Worm (Caenorhabditis elegans) whole organism, L4 larva: ENCODE measurements around the gene tag-314.
A peak's percentile ranks its signal among the peaks of the same experiment; 100 is the strongest.

Source experiments
- R02D3.7 ChIP-seq: fragments of 150-350 bp; sonication (generic microtip); optimal IDR thresholded peaks from 3 replicates; lab custom pipeline; 2014; ENCODE audit warnings: missing biosample characterization, missing genetic modification characterization
- Y75B8A.6 ChIP-seq: fragments of 200-800 bp; sonication (Bioruptor generic); IDR thresholded peaks from 2 replicates; pipeline ENCODE4 v1.3.6; 2022; ENCODE audit warnings: missing genetic modification reagents, missing genetic modification characterization, missing compliant biosample characterization
- aha-1 ChIP-seq: fragments of 150-350 bp; peaks from one replicate; lab custom pipeline; 2014; ENCODE audit warnings: missing biosample characterization, missing genetic modification characterization
- aly-2 ChIP-seq: sonication (generic microtip); optimal IDR thresholded peaks from 2 replicates; lab custom pipeline; 2018; ENCODE audit warnings: missing biosample characterization, missing genetic modification characterization
- ceh-28 ChIP-seq: fragments of 150-350 bp; optimal IDR thresholded peaks from 2 replicates; lab custom pipeline; 2014; ENCODE audit warnings: missing biosample characterization, missing genetic modification reagents, missing genetic modification characterization
- cey-2 ChIP-seq: sonication (generic microtip); optimal IDR thresholded peaks from 3 replicates; lab custom pipeline; 2017; ENCODE audit warnings: missing genetic modification characterization, mild to moderate bottlenecking, missing compliant biosample characterization, antibody characterized with exemption, borderline replicate concordance; ENCODE audit not compliant: insufficient read depth
- daf-16 ChIP-seq, 3 experiments: sonication (generic microtip); optimal IDR thresholded peaks; 2 replicates each; lab custom pipeline; 2016 to 2017; ENCODE audit warnings: missing genetic modification characterization in 3 of 3, missing genetic modification reagents in 3 of 3, mild to moderate bottlenecking in 2 of 3, missing compliant biosample characterization in 2 of 3, missing biosample characterization in 1 of 3, moderate library complexity in 1 of 3
- dmd-6 ChIP-seq: fragments of 200-800 bp; sonication (Bioruptor generic); IDR thresholded peaks from 2 replicates; pipeline ENCODE4 v1.3.6; 2022; ENCODE audit warnings: missing genetic modification reagents, missing genetic modification characterization, missing compliant biosample characterization
- egl-43 ChIP-seq: fragments of 200-800 bp; sonication (Bioruptor generic); IDR thresholded peaks from 2 replicates; pipeline ENCODE4 v1.3.6; 2022; ENCODE audit warnings: missing genetic modification reagents, missing genetic modification characterization, missing compliant biosample characterization
- hif-1 ChIP-seq, 2 experiments: sonication (generic microtip); optimal IDR thresholded peaks; 2 replicates each; lab custom pipeline; 2016 to 2017; ENCODE audit warnings: missing compliant biosample characterization in 2 of 2, missing genetic modification characterization in 2 of 2, missing genetic modification reagents in 2 of 2, missing genotype in 2 of 2, mild to moderate bottlenecking in 1 of 2
- hlh-11 ChIP-seq: fragments of 200-800 bp; sonication (Bioruptor generic); optimal IDR thresholded peaks from 2 replicates; lab custom pipeline; 2018; ENCODE audit warnings: mild to moderate bottlenecking, missing genetic modification characterization, missing compliant biosample characterization
- hlh-30 ChIP-seq: sonication (generic microtip); optimal IDR thresholded peaks from 2 replicates; lab custom pipeline; 2017; ENCODE audit warnings: antibody characterized with exemption, mild to moderate bottlenecking, missing genetic modification characterization, missing compliant biosample characterization; ENCODE audit not compliant: insufficient read depth
- hmg-1.1 ChIP-seq: fragments of 200-800 bp; sonication (Bioruptor generic); IDR thresholded peaks from 2 replicates; pipeline ENCODE4 v1.3.6; 2022; ENCODE audit warnings: missing genetic modification reagents, missing genetic modification characterization, missing compliant biosample characterization
- lin-15B ChIP-seq: fragments of 150-350 bp; sonication (generic microtip); optimal IDR thresholded peaks from 3 replicates; lab custom pipeline; 2014; ENCODE audit warnings: missing biosample characterization, missing genetic modification characterization
- lin-38 ChIP-seq: fragments of 200-800 bp; sonication (Bioruptor generic); IDR thresholded peaks from 2 replicates; pipeline ENCODE4 v1.3.6; 2022; ENCODE audit warnings: missing genetic modification reagents, missing genetic modification characterization, missing compliant biosample characterization
- lsy-2 ChIP-seq, 2 experiments: fragments of 150-350 bp in 1 of 2; sonication (generic microtip) in 1 of 2; optimal IDR thresholded peaks; 2 replicates each; lab custom pipeline; 2014 to 2017; ENCODE audit warnings: missing biosample characterization in 2 of 2, missing genetic modification characterization in 2 of 2
- madf-5 ChIP-seq, 2 experiments: fragments of 200-800 bp; sonication (Bioruptor generic); IDR thresholded peaks; 2 replicates each; pipeline ENCODE4 v1.3.6; 2022; ENCODE audit warnings: missing compliant biosample characterization in 2 of 2, missing genetic modification characterization in 2 of 2
- mdl-1 ChIP-seq, 2 experiments: fragments of 150-350 bp in 1 of 2; sonication (generic microtip) in 1 of 2; optimal IDR thresholded peaks; 2 replicates each; lab custom pipeline; 2014 to 2017; ENCODE audit warnings: missing biosample characterization in 2 of 2, missing genetic modification characterization in 2 of 2
- mes-2 ChIP-seq: sonication (generic microtip); optimal IDR thresholded peaks from 2 replicates; lab custom pipeline; 2016; ENCODE audit warnings: missing genotype, mild to moderate bottlenecking, missing genetic modification characterization, missing compliant biosample characterization; ENCODE audit not compliant: poor library complexity, severe bottlenecking
- mxl-3 ChIP-seq: fragments of 200-800 bp; sonication (Bioruptor generic); optimal IDR thresholded peaks from 2 replicates; lab custom pipeline; 2018; ENCODE audit warnings: mild to moderate bottlenecking, missing genetic modification characterization, missing compliant biosample characterization
- nhr-102 ChIP-seq: sonication (generic microtip); optimal IDR thresholded peaks from 2 replicates; lab custom pipeline; 2016; ENCODE audit warnings: mild to moderate bottlenecking, missing genetic modification characterization, moderate library complexity, missing compliant biosample characterization
- nhr-11 ChIP-seq: fragments of 150-350 bp; optimal IDR thresholded peaks from 2 replicates; lab custom pipeline; 2014; ENCODE audit warnings: missing biosample characterization, missing genetic modification characterization
- nhr-28 ChIP-seq: fragments of 150-350 bp; optimal IDR thresholded peaks from 2 replicates; lab custom pipeline; 2014; ENCODE audit warnings: missing biosample characterization, missing genetic modification characterization
- nhr-48 ChIP-seq: sonication (generic microtip); optimal IDR thresholded peaks from 2 replicates; lab custom pipeline; 2016; ENCODE audit warnings: mild to moderate bottlenecking, missing genetic modification characterization, missing compliant biosample characterization
- nhr-77 ChIP-seq: fragments of 150-350 bp; optimal IDR thresholded peaks from 2 replicates; lab custom pipeline; 2014; ENCODE audit warnings: missing biosample characterization, missing genetic modification characterization
- pha-4 ChIP-seq, 2 experiments: fragments of 150-350 bp in 1 of 2; fragments of 200-800 bp in 1 of 2; sonication (Bioruptor generic) in 1 of 2; IDR thresholded peaks in 1 of 2; optimal IDR thresholded peaks in 1 of 2; 2 replicates each; pipeline versions ENCODE4 v1.3.6 to Lab custom; 2014 to 2022; ENCODE audit warnings: missing genetic modification characterization in 2 of 2, missing genetic modification reagents in 2 of 2, missing biosample characterization in 1 of 2, missing compliant biosample characterization in 1 of 2
- pqm-1 ChIP-seq: sonication (generic microtip); optimal IDR thresholded peaks from 2 replicates; lab custom pipeline; 2017; ENCODE audit warnings: missing biosample characterization, missing genetic modification characterization
- snpc-1.2 ChIP-seq: fragments of 200-800 bp; sonication (Bioruptor generic); IDR thresholded peaks from 2 replicates; pipeline ENCODE4 v1.3.6; 2022; ENCODE audit warnings: missing genetic modification reagents, missing genetic modification characterization, missing compliant biosample characterization
- snpc-4 ChIP-seq: fragments of 150-350 bp; optimal IDR thresholded peaks from 2 replicates; lab custom pipeline; 2014; ENCODE audit warnings: missing biosample characterization, missing genetic modification characterization
- unc-130 ChIP-seq: sonication (generic microtip); optimal IDR thresholded peaks from 2 replicates; lab custom pipeline; 2016; ENCODE audit warnings: missing genetic modification reagents, missing genetic modification characterization, missing compliant biosample characterization
- unc-62 ChIP-seq, 3 experiments: fragments of 150-350 bp in 1 of 3; sonication (generic microtip); optimal IDR thresholded peaks in 2 of 3; peaks in 1 of 3; 1 replicate in 1 of 3; 2 replicates in 2 of 3; lab custom pipeline; 2014 to 2017; ENCODE audit warnings: missing biosample characterization in 3 of 3, missing genetic modification characterization in 3 of 3, missing genetic modification reagents in 3 of 3, missing genotype in 1 of 3
- zag-1 ChIP-seq: fragments of 150-350 bp; optimal IDR thresholded peaks from 2 replicates; lab custom pipeline; 2014; ENCODE audit warnings: missing biosample characterization, missing genetic modification characterization
- ztf-11 ChIP-seq: fragments of 150-350 bp; optimal IDR thresholded peaks from 2 replicates; lab custom pipeline; 2014; ENCODE audit warnings: missing biosample characterization, missing genetic modification characterization

tag-314 gene

ce11 chrV:10441135-10442024 is 12.9 kb upstream of the tag-314 start, which contains the start of gene pap-1:
TSS of gene pap-1 (plus strand) at chrV:10441974.
- TF ChIP-seq hlh-11 (tag; lab: Kevin White, UChicago) (peak; percentile 57), cey-2 (no peak), mxl-3 (GFP tag; lab: Kevin White, UChicago) (peak; percentile 28), hif-1 (tag; optimal IDR thresholded peaks at IDR 0.05; lab: Kevin White, UChicago) (peak in 1 of 2 experiments; percentile 25), hlh-30 (tag; lab: Kevin White, UChicago) (peak; percentile 95), lin-38 (GFP tag; lab: Robert Waterston, UW) (peak; percentile 20; the same call in 1 of the 2 replicates), ceh-28 (tag; lab: Kevin White, UChicago) (peak; percentile 59), lsy-2 (tag; optimal IDR thresholded peaks at IDR 0.05; lab: Kevin White, UChicago) (peak in 1 of 2 experiments; percentile 36), unc-130 (GFP tag; lab: Kevin White, UChicago) (peak; percentile 6), Y75B8A.6 (GFP tag; lab: Robert Waterston, UW) (no peak), aha-1 (tag; lab: Kevin White, UChicago) (peak; percentile 15), nhr-48 (no peak), mes-2 (tag; lab: Kevin White, UChicago) (peak; percentile 75), mdl-1 (tag; optimal IDR thresholded peaks at IDR 0.05; lab: Kevin White, UChicago) (peak in 1 of 2 experiments; percentile 67)

- TF ChIP-seq unc-130 (GFP tag; lab: Kevin White, UChicago), result no peak
- no peak for TF ChIP-seq nhr-102 (tag; lab: Kevin White, UChicago)
- no peak for TF ChIP-seq snpc-4 (tag; lab: Kevin White, UChicago)
Measured at ce11 chrV:10440723-10441122, 12.2 kb upstream of the tag-314 start, which contains the start of gene snf-10. TSS of gene snf-10 (minus strand) at chrV:10440823.

- TF ChIP-seq hmg-1.1 (GFP tag; lab: Robert Waterston, UW) (no peak), R02D3.7 (tag; lab: Kevin White, UChicago) (no peak), snpc-1.2 (no peak), ztf-11 (no peak)
- TF ChIP-seq, all 104 proteins: peak for 0
Measured at ce11 chrV:10436612-10437011, 8.1 kb upstream of the tag-314 start, which contains the start of gene set-22. TSS of gene set-22 (plus strand) at chrV:10436912.

- TF ChIP-seq nhr-28 (tag; lab: Kevin White, UChicago) (peak; percentile 36), lin-15B (no peak), aly-2 (tag; lab: Kevin White, UChicago) (no peak), dmd-6 (GFP tag; lab: Robert Waterston, UW) (peak; percentile 54), pha-4 (GFP tag; IDR thresholded peaks at IDR 0.05; lab: Robert Waterston, UW) (no peak), pha-4 (tag; optimal IDR thresholded peaks at IDR 0.05; lab: Kevin White, UChicago) (no peak), egl-43 (no peak), pqm-1 (tag; lab: Kevin White, UChicago) (peak; percentile 44), nhr-77 (tag; lab: Kevin White, UChicago) (no peak), zag-1 (tag; lab: Kevin White, UChicago) (no peak), daf-16 (GFP tag; optimal IDR thresholded peaks at IDR 0.05; lab: Kevin White, UChicago) (no peak), daf-16 (tag; optimal IDR thresholded peaks at IDR 0.05; lab: Kevin White, UChicago) (peak; percentile 14), madf-5 (GFP tag; IDR thresholded peaks at IDR 0.05; lab: Robert Waterston, UW) (no peak), nhr-11 (tag; lab: Kevin White, UChicago) (no peak), unc-62 (GFP tag; optimal IDR thresholded peaks at IDR 0.05 in 1 of 2; lab: Kevin White, UChicago) (peak in 1 of 2 experiments; percentile 95), unc-62 (tag; optimal IDR thresholded peaks at IDR 0.05; lab: Kevin White, UChicago) (no peak)
Measured at ce11 chrV:10435198-10435597, 6.7 kb upstream of the tag-314 start.
